Worm (Caenorhabditis elegans) whole organism, L4 larva: ENCODE results near the gene nlp-78.

Experiments
- D1046.2 ChIP-seq: fragments of 200-800 bp; sonication (Bioruptor generic); IDR thresholded peaks from 2 replicates; pipeline ENCODE4 v1.3.6; 2022; ENCODE audit warnings: missing genetic modification characterization, missing compliant biosample characterization
- F10B5.3 ChIP-seq: sonication (generic microtip); optimal IDR thresholded peaks from 2 replicates; lab custom pipeline; 2016; ENCODE audit warnings: mild to moderate bottlenecking, missing genetic modification characterization, missing compliant biosample characterization
- F44E2.7 ChIP-seq: fragments of 200-800 bp; sonication (Bioruptor generic); IDR thresholded peaks from 2 replicates; pipeline ENCODE4 v2.1.2; 2022; ENCODE audit warnings: missing genetic modification characterization, missing compliant biosample characterization
- F49E8.2 ChIP-seq: sonication (generic microtip); optimal IDR thresholded peaks from 2 replicates; lab custom pipeline; 2016; ENCODE audit warnings: missing compliant biosample characterization, mild to moderate bottlenecking, missing genetic modification characterization, borderline replicate concordance
- R02D3.7 ChIP-seq: fragments of 150-350 bp; sonication (generic microtip); optimal IDR thresholded peaks from 3 replicates; lab custom pipeline; 2014; ENCODE audit warnings: missing biosample characterization, missing genetic modification characterization
- T20F7.1 ChIP-seq: fragments of 200-800 bp; sonication (Bioruptor generic); optimal IDR thresholded peaks from 2 replicates; lab custom pipeline; 2018; ENCODE audit warnings: mild to moderate bottlenecking, missing genetic modification characterization, missing compliant biosample characterization
- T26A8.4 ChIP-seq: fragments of 200-800 bp; sonication (Bioruptor generic); IDR thresholded peaks from 2 replicates; pipeline ENCODE4 v1.3.6; 2022; ENCODE audit warnings: missing genetic modification characterization, missing compliant biosample characterization
- Y5F2A.4 ChIP-seq: fragments of 200-800 bp; sonication (Bioruptor generic); optimal IDR thresholded peaks from 2 replicates; lab custom pipeline; 2018; ENCODE audit warnings: mild to moderate bottlenecking, missing genetic modification characterization, missing compliant biosample characterization
- aha-1 ChIP-seq: fragments of 150-350 bp; peaks from one replicate; lab custom pipeline; 2014; ENCODE audit warnings: missing biosample characterization, missing genetic modification characterization
- aly-2 ChIP-seq: sonication (generic microtip); optimal IDR thresholded peaks from 2 replicates; lab custom pipeline; 2018; ENCODE audit warnings: missing biosample characterization, missing genetic modification characterization
- ceh-28 ChIP-seq: fragments of 150-350 bp; optimal IDR thresholded peaks from 2 replicates; lab custom pipeline; 2014; ENCODE audit warnings: missing biosample characterization, missing genetic modification reagents, missing genetic modification characterization
- ceh-32 ChIP-seq: sonication (generic microtip); optimal IDR thresholded peaks from 2 replicates; lab custom pipeline; 2016; ENCODE audit warnings: mild to moderate bottlenecking, missing genetic modification characterization, missing compliant biosample characterization; ENCODE audit not compliant: poor library complexity
- dmd-9 ChIP-seq: fragments of 200-800 bp; sonication (Bioruptor generic); IDR thresholded peaks from 2 replicates; pipeline ENCODE4 v1.3.6; 2022; ENCODE audit warnings: missing genetic modification reagents, missing genetic modification characterization, missing compliant biosample characterization
- dve-1 ChIP-seq: sonication (generic microtip); optimal IDR thresholded peaks from 2 replicates; lab custom pipeline; 2017; ENCODE audit warnings: antibody characterized with exemption, mild to moderate bottlenecking, missing genetic modification characterization, missing compliant biosample characterization; ENCODE audit not compliant: insufficient read depth
- egl-27 ChIP-seq: sonication (generic microtip); optimal IDR thresholded peaks from 3 replicates; lab custom pipeline; 2017; ENCODE audit warnings: missing biosample characterization, missing genetic modification reagents, missing genetic modification characterization
- fkh-10 ChIP-seq: fragments of 150-350 bp; optimal IDR thresholded peaks from 2 replicates; lab custom pipeline; 2014; ENCODE audit warnings: missing biosample characterization, missing genetic modification reagents, missing genetic modification characterization
- fos-1 ChIP-seq: fragments of 150-350 bp; optimal IDR thresholded peaks from 2 replicates; lab custom pipeline; 2014; ENCODE audit warnings: missing biosample characterization, missing genetic modification characterization
- hif-1 ChIP-seq, 2 experiments: sonication (generic microtip); optimal IDR thresholded peaks; 2 replicates each; lab custom pipeline; 2016 to 2017; ENCODE audit warnings: missing compliant biosample characterization in 2 of 2, missing genetic modification characterization in 2 of 2, missing genetic modification reagents in 2 of 2, missing genotype in 2 of 2, mild to moderate bottlenecking in 1 of 2
- hmg-1.1 ChIP-seq: fragments of 200-800 bp; sonication (Bioruptor generic); IDR thresholded peaks from 2 replicates; pipeline ENCODE4 v1.3.6; 2022; ENCODE audit warnings: missing genetic modification reagents, missing genetic modification characterization, missing compliant biosample characterization
- lim-7 ChIP-seq: fragments of 200-800 bp; sonication (Bioruptor generic); IDR thresholded peaks from 2 replicates; pipeline ENCODE4 v1.3.6; 2022; ENCODE audit warnings: missing genetic modification characterization, missing compliant biosample characterization
- lin-1 ChIP-seq: fragments of 200-800 bp; sonication (Bioruptor generic); IDR thresholded peaks from 2 replicates; pipeline ENCODE4 v1.3.6; 2022; ENCODE audit warnings: missing genetic modification reagents, missing genetic modification characterization, missing compliant biosample characterization
- lin-15B ChIP-seq: fragments of 150-350 bp; sonication (generic microtip); optimal IDR thresholded peaks from 3 replicates; lab custom pipeline; 2014; ENCODE audit warnings: missing biosample characterization, missing genetic modification characterization
- lin-38 ChIP-seq: fragments of 200-800 bp; sonication (Bioruptor generic); IDR thresholded peaks from 2 replicates; pipeline ENCODE4 v1.3.6; 2022; ENCODE audit warnings: missing genetic modification reagents, missing genetic modification characterization, missing compliant biosample characterization
- lir-3 ChIP-seq: sonication (generic microtip); optimal IDR thresholded peaks from 2 replicates; lab custom pipeline; 2016; ENCODE audit warnings: mild to moderate bottlenecking, missing genetic modification characterization, missing compliant biosample characterization
- lsy-2 ChIP-seq, 2 experiments: fragments of 150-350 bp in 1 of 2; sonication (generic microtip) in 1 of 2; optimal IDR thresholded peaks; 2 replicates each; lab custom pipeline; 2014 to 2017; ENCODE audit warnings: missing biosample characterization in 2 of 2, missing genetic modification characterization in 2 of 2
- mes-2 ChIP-seq: sonication (generic microtip); optimal IDR thresholded peaks from 2 replicates; lab custom pipeline; 2016; ENCODE audit warnings: missing genotype, mild to moderate bottlenecking, missing genetic modification characterization, missing compliant biosample characterization; ENCODE audit not compliant: poor library complexity, severe bottlenecking
- mxl-2 ChIP-seq: fragments of 200-800 bp; sonication (Bioruptor generic); conservative IDR thresholded peaks from 2 replicates; pipeline ENCODE4 v1.3.6; 2022; ENCODE audit warnings: missing genetic modification reagents, missing genetic modification characterization, missing compliant biosample characterization
- mxl-3 ChIP-seq: fragments of 200-800 bp; sonication (Bioruptor generic); optimal IDR thresholded peaks from 2 replicates; lab custom pipeline; 2018; ENCODE audit warnings: mild to moderate bottlenecking, missing genetic modification characterization, missing compliant biosample characterization
- nhr-102 ChIP-seq: sonication (generic microtip); optimal IDR thresholded peaks from 2 replicates; lab custom pipeline; 2016; ENCODE audit warnings: mild to moderate bottlenecking, missing genetic modification characterization, moderate library complexity, missing compliant biosample characterization
- nhr-11 ChIP-seq: fragments of 150-350 bp; optimal IDR thresholded peaks from 2 replicates; lab custom pipeline; 2014; ENCODE audit warnings: missing biosample characterization, missing genetic modification characterization
- nhr-237 ChIP-seq: sonication (generic microtip); optimal IDR thresholded peaks from 2 replicates; lab custom pipeline; 2017; ENCODE audit warnings: missing biosample characterization, missing genetic modification characterization
- nhr-25 ChIP-seq: sonication (generic microtip); optimal IDR thresholded peaks from 2 replicates; lab custom pipeline; 2017; ENCODE audit warnings: missing genetic modification characterization, mild to moderate bottlenecking, missing compliant biosample characterization, antibody characterized with exemption, moderate library complexity, borderline replicate concordance; ENCODE audit not compliant: insufficient read depth
- nhr-42 ChIP-seq: fragments of 200-800 bp; sonication (Bioruptor generic); IDR thresholded peaks from 2 replicates; pipeline ENCODE4 v1.3.6; 2022; ENCODE audit warnings: missing genetic modification characterization, missing compliant biosample characterization
- nhr-48 ChIP-seq: sonication (generic microtip); optimal IDR thresholded peaks from 2 replicates; lab custom pipeline; 2016; ENCODE audit warnings: mild to moderate bottlenecking, missing genetic modification characterization, missing compliant biosample characterization
- nhr-6 ChIP-seq: fragments of 150-350 bp; optimal IDR thresholded peaks from 2 replicates; lab custom pipeline; 2014; ENCODE audit warnings: missing biosample characterization, missing genetic modification characterization
- pha-4 ChIP-seq, 2 experiments: fragments of 150-350 bp in 1 of 2; fragments of 200-800 bp in 1 of 2; sonication (Bioruptor generic) in 1 of 2; IDR thresholded peaks in 1 of 2; optimal IDR thresholded peaks in 1 of 2; 2 replicates each; pipeline versions ENCODE4 v1.3.6 to Lab custom; 2014 to 2022; ENCODE audit warnings: missing genetic modification characterization in 2 of 2, missing genetic modification reagents in 2 of 2, missing biosample characterization in 1 of 2, missing compliant biosample characterization in 1 of 2
- php-3 ChIP-seq: fragments of 200-800 bp; sonication (Bioruptor generic); IDR thresholded peaks from 2 replicates; pipeline ENCODE4 v1.3.6; 2022; ENCODE audit warnings: missing genetic modification reagents, missing genetic modification characterization, missing compliant biosample characterization
- saeg-2 ChIP-seq: fragments of 200-800 bp; sonication (Bioruptor generic); IDR thresholded peaks from 2 replicates; pipeline ENCODE4 v1.3.6; 2022; ENCODE audit warnings: missing genetic modification reagents, missing genetic modification characterization, missing compliant biosample characterization
- skn-1 ChIP-seq: fragments of 150-350 bp; optimal IDR thresholded peaks from 2 replicates; lab custom pipeline; 2014; ENCODE audit warnings: missing biosample characterization, missing genetic modification characterization
- spr-3 ChIP-seq: fragments of 200-800 bp; sonication (Bioruptor generic); optimal IDR thresholded peaks from 2 replicates; lab custom pipeline; 2018; ENCODE audit warnings: mild to moderate bottlenecking, missing genetic modification characterization, missing compliant biosample characterization
- unc-62 ChIP-seq, 3 experiments: fragments of 150-350 bp in 1 of 3; sonication (generic microtip); optimal IDR thresholded peaks in 2 of 3; peaks in 1 of 3; 1 replicate in 1 of 3; 2 replicates in 2 of 3; lab custom pipeline; 2014 to 2017; ENCODE audit warnings: missing biosample characterization in 3 of 3, missing genetic modification characterization in 3 of 3, missing genetic modification reagents in 3 of 3, missing genotype in 1 of 3
- vab-7 ChIP-seq: fragments of 200-800 bp; sonication (Bioruptor generic); IDR thresholded peaks from 2 replicates; pipeline ENCODE4 v1.3.6; 2022; ENCODE audit warnings: missing genetic modification reagents, missing genetic modification characterization, missing compliant biosample characterization

The nlp-78 gene

DNA sequence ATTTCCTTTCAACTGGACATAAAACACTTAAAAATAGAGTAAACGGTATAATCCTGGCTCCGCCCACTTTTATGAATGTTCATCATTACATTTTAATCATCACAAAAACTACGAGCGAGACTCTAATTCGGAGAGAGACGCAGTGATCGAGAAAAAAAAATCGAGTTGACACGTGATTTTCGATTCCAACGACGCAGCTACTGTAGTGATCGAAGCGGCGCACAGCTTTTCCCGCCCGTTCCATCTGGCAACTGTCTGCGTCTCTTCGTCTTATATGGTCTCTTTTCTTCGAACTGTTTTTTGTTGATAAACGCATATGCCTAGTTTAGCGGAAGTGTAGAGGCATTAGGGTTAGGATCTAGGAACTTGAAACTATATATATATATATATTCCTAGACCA lies 22.2 kb upstream of the nlp-78 start (continued):
- TF ChIP-seq lin-15B (tag; lab: Kevin White, UChicago) (no peak), nhr-237 (tag; lab: Kevin White, UChicago) (no peak), nhr-48 (tag; lab: Kevin White, UChicago) (peak; percentile 73), php-3 (GFP tag; lab: Robert Waterston, UW) (no peak), spr-3 (GFP tag; lab: Kevin White, UChicago) (peak; percentile 33), pha-4 (GFP tag; IDR thresholded peaks at IDR 0.05; lab: Robert Waterston, UW) (0 out of 2 replicates have a peak, but pooled peaks have one; percentile 36), pha-4 (tag; optimal IDR thresholded peaks at IDR 0.05; lab: Kevin White, UChicago) (no peak), fkh-10 (no peak), nhr-6 (tag; lab: Kevin White, UChicago) (no peak), F49E8.2 (tag; lab: Kevin White, UChicago) (no peak), vab-7 (GFP tag; lab: Robert Waterston, UW) (0 out of 2 replicates have a peak, but pooled peaks have one; percentile 13), hif-1 (tag; optimal IDR thresholded peaks at IDR 0.05; lab: Kevin White, UChicago) (peak in 1 of 2 experiments; percentile 41), nhr-11 (tag; lab: Kevin White, UChicago) (no peak), saeg-2 (GFP tag; lab: Robert Waterston, UW) (no peak), lir-3 (no peak), mxl-2 (GFP tag; lab: Robert Waterston, UW) (no peak), R02D3.7 (tag; lab: Kevin White, UChicago) (no peak), dmd-9 (GFP tag; lab: Robert Waterston, UW) (no peak), F44E2.7 (no peak), aly-2 (tag; lab: Kevin White, UChicago) (no peak)

DNA sequence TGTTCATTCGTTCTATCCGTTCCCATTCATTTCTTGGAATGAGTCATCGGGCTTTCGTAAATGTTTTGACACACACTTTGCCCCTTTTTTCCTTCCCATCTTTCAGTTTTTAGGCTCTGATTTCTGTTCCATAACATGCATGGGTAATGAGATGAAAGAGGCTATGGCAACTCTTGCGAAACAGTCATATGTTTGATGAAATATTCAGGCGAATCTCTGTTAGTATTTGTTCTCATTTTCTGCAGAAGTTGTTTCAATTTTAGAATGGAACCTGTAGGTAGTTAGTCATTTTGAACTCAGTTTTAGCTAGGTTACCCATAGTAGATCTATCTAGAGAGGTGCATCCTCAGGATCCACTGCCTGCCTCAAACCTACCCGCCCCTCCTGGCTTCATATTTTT lies 21.0 kb upstream of the nlp-78 start:
- TF ChIP-seq nhr-237 (tag; lab: Kevin White, UChicago) (no peak), aha-1 (tag; lab: Kevin White, UChicago) (peak; percentile 68), unc-62 (GFP tag; optimal IDR thresholded peaks at IDR 0.05 in 1 of 2; lab: Kevin White, UChicago) (peak in 1 of 2 experiments; percentile 86), unc-62 (tag; optimal IDR thresholded peaks at IDR 0.05; lab: Kevin White, UChicago) (no peak)

DNA sequence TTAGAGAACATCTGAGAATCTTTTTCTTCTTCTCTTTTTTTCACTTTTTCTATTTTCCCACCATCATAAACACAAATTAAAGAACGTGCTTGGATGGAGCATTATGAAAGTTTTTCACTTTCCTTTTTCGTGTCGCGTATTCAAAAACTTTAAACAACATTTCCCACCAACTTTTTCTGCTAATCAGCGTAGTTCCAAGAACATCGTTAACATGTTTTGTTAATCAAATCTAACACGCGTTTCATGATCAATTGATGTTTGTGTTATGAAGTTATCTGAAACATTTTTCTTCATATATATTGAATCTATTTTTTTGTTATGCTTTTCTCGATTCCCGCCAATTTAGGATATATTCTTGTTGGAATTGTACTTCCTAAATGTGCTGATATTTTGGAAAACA lies 20.3 kb upstream of the nlp-78 start:
- peak in 1 of 2 experiments; percentile 46 for TF ChIP-seq lsy-2 (tag; optimal IDR thresholded peaks at IDR 0.05; lab: Kevin White, UChicago)
- no peak for TF ChIP-seq lin-15B (tag; lab: Kevin White, UChicago)
- TF ChIP-seq T20F7.1 (GFP tag; lab: Kevin White, UChicago) = no peak
- TF ChIP-seq nhr-11 (tag; lab: Kevin White, UChicago) = peak; percentile 54
- TF ChIP-seq F49E8.2 (tag; lab: Kevin White, UChicago) = no peak
- no peak for TF ChIP-seq nhr-25
- TF ChIP-seq, all 104 proteins: peak for 2

DNA sequence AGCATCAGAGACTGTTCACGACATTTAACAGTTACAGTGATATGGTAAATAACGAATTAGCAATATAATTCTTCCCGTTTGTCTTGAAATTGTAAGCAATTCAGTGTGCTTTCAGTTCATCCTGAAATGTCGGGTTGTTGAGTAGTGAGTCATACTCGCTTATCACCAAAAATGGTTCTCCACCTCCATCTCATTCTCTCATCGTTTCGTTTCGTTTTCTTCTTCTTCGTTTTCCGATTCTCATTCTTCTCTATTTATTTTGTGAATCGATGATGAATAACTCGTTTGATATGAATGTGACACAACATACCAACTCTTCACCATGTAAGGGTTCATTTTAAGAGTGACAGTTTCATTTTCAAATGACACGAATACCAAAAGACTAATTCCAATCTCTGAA lies 19.6 kb upstream of the nlp-78 start:
- TF ChIP-seq fkh-10 (no peak), hmg-1.1 (GFP tag; lab: Robert Waterston, UW) (no peak), nhr-102 (tag; lab: Kevin White, UChicago) (no peak), ceh-28 (tag; lab: Kevin White, UChicago) (no peak), ceh-32 (tag; lab: Kevin White, UChicago) (no peak), lim-7 (no peak), Y5F2A.4 (GFP tag; lab: Kevin White, UChicago) (no peak), hif-1 (tag; optimal IDR thresholded peaks at IDR 0.05; lab: Kevin White, UChicago) (no peak), vab-7 (GFP tag; lab: Robert Waterston, UW) (no peak), lin-38 (GFP tag; lab: Robert Waterston, UW) (no peak), mxl-3 (GFP tag; lab: Kevin White, UChicago) (peak; percentile 27), php-3 (GFP tag; lab: Robert Waterston, UW) (0 out of 2 replicates have a peak, but pooled peaks have one; percentile 35), F49E8.2 (tag; lab: Kevin White, UChicago) (no peak), lin-1 (GFP tag; lab: Robert Waterston, UW) (no peak), F10B5.3 (tag; lab: Kevin White, UChicago) (no peak), dve-1 (peak; percentile 46), T26A8.4 (GFP tag; lab: Robert Waterston, UW) (no peak), egl-27 (tag; lab: Kevin White, UChicago) (no peak), nhr-42 (GFP tag; lab: Robert Waterston, UW) (no peak), nhr-11 (tag; lab: Kevin White, UChicago) (no peak), skn-1 (tag; lab: Kevin White, UChicago) (no peak), nhr-6 (tag; lab: Kevin White, UChicago) (peak; percentile 66), fos-1 (tag; lab: Kevin White, UChicago) (no peak), D1046.2 (GFP tag; lab: Robert Waterston, UW) (no peak), mxl-2 (GFP tag; lab: Robert Waterston, UW) (no peak), mes-2 (tag; lab: Kevin White, UChicago) (no peak), lin-15B (tag; lab: Kevin White, UChicago) (no peak)
